Worm (Caenorhabditis elegans) whole organism, late embryonic: ENCODE measurements around the gene M04C3.5.

Source experiments
- C38D4.7 ChIP-seq: fragments of 200-800 bp; sonication (Bioruptor generic); optimal IDR thresholded peaks from 2 replicates; lab custom pipeline; 2018; ENCODE audit warnings: mild to moderate bottlenecking, missing genetic modification characterization, moderate library complexity, missing compliant biosample characterization
- K02D7.2 ChIP-seq: sonication (generic microtip); optimal IDR thresholded peaks from 2 replicates; lab custom pipeline; 2017; ENCODE audit warnings: mild to moderate bottlenecking, missing genetic modification characterization, missing compliant biosample characterization
- K09A11.1 ChIP-seq: sonication (generic microtip); optimal IDR thresholded peaks from 2 replicates; lab custom pipeline; 2017; ENCODE audit warnings: antibody characterized with exemption, mild to moderate bottlenecking, missing genetic modification characterization, missing compliant biosample characterization; ENCODE audit not compliant: insufficient read depth
- T23F11.4 ChIP-seq: fragments of 200-800 bp; sonication (Bioruptor generic); optimal IDR thresholded peaks from 2 replicates; lab custom pipeline; 2018; ENCODE audit warnings: mild to moderate bottlenecking, missing genetic modification characterization, missing compliant biosample characterization
- ceh-19 ChIP-seq: fragments of 200-800 bp; sonication (Bioruptor generic); optimal IDR thresholded peaks from 2 replicates; lab custom pipeline; 2018; ENCODE audit warnings: mild to moderate bottlenecking, missing genetic modification characterization, missing compliant biosample characterization
- ceh-22 ChIP-seq: sonication (generic microtip); optimal IDR thresholded peaks from 2 replicates; lab custom pipeline; 2017; ENCODE audit warnings: missing biosample characterization, missing genetic modification characterization
- ceh-24 ChIP-seq: sonication (generic microtip); optimal IDR thresholded peaks from 2 replicates; lab custom pipeline; 2016; ENCODE audit warnings: mild to moderate bottlenecking, missing genetic modification characterization, missing compliant biosample characterization
- ceh-30 ChIP-seq: fragments of 150-350 bp; optimal IDR thresholded peaks from 2 replicates; lab custom pipeline; 2014; ENCODE audit warnings: missing biosample characterization, missing genetic modification characterization
- ceh-45 ChIP-seq: fragments of 200-800 bp; sonication (Bioruptor generic); IDR thresholded peaks from 2 replicates; pipeline ENCODE4 v1.3.6; 2022; ENCODE audit warnings: missing genetic modification reagents, missing genetic modification characterization, missing compliant biosample characterization
- ceh-6 ChIP-seq: fragments of 200-800 bp; sonication (Bioruptor generic); optimal IDR thresholded peaks from 2 replicates; lab custom pipeline; 2018; ENCODE audit warnings: mild to moderate bottlenecking, missing genetic modification characterization, missing compliant biosample characterization
- fkh-10 ChIP-seq: fragments of 150-350 bp; optimal IDR thresholded peaks from 2 replicates; lab custom pipeline; 2014; ENCODE audit warnings: missing biosample characterization, missing genetic modification reagents, missing genetic modification characterization
- fkh-6 ChIP-seq: sonication (generic microtip); optimal IDR thresholded peaks from 2 replicates; lab custom pipeline; 2016; ENCODE audit warnings: missing genetic modification characterization, missing compliant biosample characterization
- gmeb-2 ChIP-seq: sonication (generic microtip); optimal IDR thresholded peaks from 2 replicates; lab custom pipeline; 2016; ENCODE audit warnings: missing genetic modification characterization, inconsistent platforms, missing compliant biosample characterization
- lin-11 ChIP-seq: fragments of 200-800 bp; sonication (Bioruptor generic); optimal IDR thresholded peaks from 2 replicates; lab custom pipeline; 2018; ENCODE audit warnings: mild to moderate bottlenecking, missing genetic modification characterization, missing compliant biosample characterization
- madf-2 ChIP-seq: sonication (generic microtip); optimal IDR thresholded peaks from 2 replicates; lab custom pipeline; 2017; ENCODE audit warnings: missing genetic modification characterization, missing compliant biosample characterization
- mec-3 ChIP-seq: sonication (generic microtip); optimal IDR thresholded peaks from 2 replicates; lab custom pipeline; 2016; ENCODE audit warnings: borderline replicate concordance, missing genetic modification characterization, missing compliant biosample characterization
- nhr-11 ChIP-seq: fragments of 150-350 bp; optimal IDR thresholded peaks from 2 replicates; lab custom pipeline; 2014; ENCODE audit warnings: missing biosample characterization, missing genetic modification characterization
- pha-2 ChIP-seq: sonication (generic microtip); optimal IDR thresholded peaks from 2 replicates; lab custom pipeline; 2017; ENCODE audit warnings: mild to moderate bottlenecking, missing genetic modification characterization, missing compliant biosample characterization
- pros-1 ChIP-seq: fragments of 150-350 bp; optimal IDR thresholded peaks from 2 replicates; lab custom pipeline; 2014; ENCODE audit warnings: missing biosample characterization, missing genetic modification reagents, missing genetic modification characterization
- ref-2 ChIP-seq: sonication (generic microtip); optimal IDR thresholded peaks from 2 replicates; lab custom pipeline; 2016; ENCODE audit warnings: missing genetic modification characterization, missing compliant biosample characterization
- sox-2 ChIP-seq: fragments of 200-800 bp; sonication (Bioruptor generic); IDR thresholded peaks from 2 replicates; pipeline ENCODE4 v1.3.6; 2022; ENCODE audit warnings: missing genetic modification reagents, missing genetic modification characterization, missing compliant biosample characterization
- sox-4 ChIP-seq: sonication (generic microtip); optimal IDR thresholded peaks from 2 replicates; lab custom pipeline; 2017; ENCODE audit warnings: mild to moderate bottlenecking, missing genetic modification characterization, inconsistent platforms, missing compliant biosample characterization
- syd-9 ChIP-seq: sonication (generic microtip); optimal IDR thresholded peaks from 2 replicates; lab custom pipeline; 2016; ENCODE audit warnings: mild to moderate bottlenecking, missing genetic modification characterization, moderate library complexity, missing compliant biosample characterization
- unc-86 ChIP-seq: sonication (generic microtip); optimal IDR thresholded peaks from 2 replicates; lab custom pipeline; 2016; ENCODE audit warnings: missing genetic modification characterization, missing compliant biosample characterization
- ztf-16 ChIP-seq: sonication (generic microtip); optimal IDR thresholded peaks from 2 replicates; lab custom pipeline; 2017; ENCODE audit warnings: missing genetic modification characterization, missing compliant biosample characterization

The M04C3.5 gene

DNA sequence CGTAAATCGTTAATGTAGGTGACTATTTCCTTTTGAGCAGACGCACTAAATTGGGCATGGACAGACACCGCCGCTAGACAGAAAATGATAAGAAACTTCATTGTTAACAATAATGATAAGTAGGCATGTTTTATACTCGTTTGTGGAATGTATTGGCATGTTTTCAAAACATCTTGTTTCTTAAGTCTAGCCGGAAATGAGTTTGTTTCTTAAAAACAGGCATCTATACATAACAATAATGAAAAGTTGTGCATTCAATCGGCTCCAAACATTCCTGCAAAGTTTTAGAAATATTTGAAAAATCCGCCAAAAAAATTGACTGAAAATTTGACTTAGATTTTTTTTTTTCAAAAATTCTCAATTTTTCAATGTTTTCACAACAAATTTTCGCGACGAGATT lies 46.1 kb downstream of the M04C3.5 start, which contains the start of gene scl-21:
Gene scl-21, minus strand, starts transcription at position 101 of the 400 bp plus-strand sequence.
- no peak for TF ChIP-seq unc-86 (tag; lab: Kevin White, UChicago)
- no peak for TF ChIP-seq ceh-24 (tag; lab: Kevin White, UChicago)
- TF ChIP-seq C38D4.7 (GFP tag; lab: Kevin White, UChicago): no peak
- no peak for TF ChIP-seq syd-9
- no peak for TF ChIP-seq nhr-11 (tag; lab: Kevin White, UChicago)
- TF ChIP-seq ceh-22 (tag; lab: Kevin White, UChicago): no peak
- TF ChIP-seq ceh-6 (GFP tag; lab: Kevin White, UChicago): no peak
- no peak for TF ChIP-seq T23F11.4 (GFP tag; lab: Kevin White, UChicago)
- no peak for TF ChIP-seq K09A11.1 (tag; lab: Kevin White, UChicago)
- no peak for TF ChIP-seq ref-2
- TF ChIP-seq madf-2 (tag; lab: Kevin White, UChicago): no peak
- no peak for TF ChIP-seq lin-11 (tag; lab: Kevin White, UChicago)

DNA sequence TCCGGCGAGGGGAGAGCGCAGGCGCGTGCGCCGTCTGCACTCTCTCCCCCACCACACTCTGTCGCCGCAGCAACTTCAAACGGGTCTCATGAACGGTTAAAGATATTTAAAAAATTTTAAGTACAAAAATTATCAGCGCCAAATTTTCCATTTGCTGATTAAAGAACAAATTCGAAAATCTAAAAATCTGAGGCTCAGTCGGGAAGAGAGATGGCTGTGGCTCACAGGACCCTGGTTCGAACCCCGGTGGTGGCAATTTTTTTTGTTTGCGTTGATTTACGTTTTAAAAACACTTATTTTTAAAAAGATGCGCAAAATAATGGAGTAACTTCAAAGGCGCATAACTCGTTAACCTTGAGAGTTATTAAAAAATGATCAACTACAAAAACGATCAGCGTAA lies 47.6 kb downstream of the M04C3.5 start:
- TF ChIP-seq ceh-22 (tag; lab: Kevin White, UChicago) (no peak), lin-11 (tag; lab: Kevin White, UChicago) (no peak), ztf-16 (tag; lab: Kevin White, UChicago) (no peak), fkh-10 (no peak), pros-1 (tag; lab: Kevin White, UChicago) (no peak), ref-2 (no peak), ceh-30 (tag; lab: Kevin White, UChicago) (no peak), pha-2 (tag; lab: Kevin White, UChicago) (no peak), ceh-45 (GFP tag; lab: Robert Waterston, UW) (no peak), T23F11.4 (GFP tag; lab: Kevin White, UChicago) (no peak), sox-4 (tag; lab: Kevin White, UChicago) (no peak), sox-2 (GFP tag; lab: Robert Waterston, UW) (no peak), fkh-6 (tag; lab: Kevin White, UChicago) (no peak), ceh-19 (GFP tag; lab: Kevin White, UChicago) (no peak), K02D7.2 (tag; lab: Kevin White, UChicago) (no peak), gmeb-2 (tag; lab: Kevin White, UChicago) (no peak), mec-3 (tag; lab: Kevin White, UChicago) (no peak)
